Worm (Caenorhabditis elegans) whole organism, young adult: ENCODE data around the gene zig-12.

Experiments used
- B0261.1 ChIP-seq: sonication (generic microtip); optimal IDR thresholded peaks from 2 replicates; lab custom pipeline; 2016; ENCODE audit warnings: mild to moderate bottlenecking, missing genetic modification characterization, moderate library complexity, missing compliant biosample characterization
- B0336.3 ChIP-seq: fragments of 200-800 bp; sonication (Bioruptor generic); IDR thresholded peaks from 2 replicates; pipeline ENCODE4 v1.3.6; 2022; ENCODE audit warnings: missing genetic modification characterization, missing compliant biosample characterization
- C17E4.6 ChIP-seq: fragments of 200-800 bp; sonication (Bioruptor generic); IDR thresholded peaks from 2 replicates; pipeline ENCODE4 v1.3.6; 2022; ENCODE audit warnings: missing genetic modification reagents, missing genetic modification characterization, missing compliant biosample characterization
- F10E7.11 ChIP-seq: sonication (generic microtip); optimal IDR thresholded peaks from 2 replicates; lab custom pipeline; 2017; ENCODE audit warnings: mild to moderate bottlenecking, missing genetic modification characterization, moderate library complexity, missing compliant biosample characterization
- F33H1.4 ChIP-seq: fragments of 200-800 bp; sonication (Bioruptor generic); IDR thresholded peaks from 2 replicates; pipeline ENCODE4 v1.3.6; 2022; ENCODE audit warnings: missing genetic modification reagents, missing genetic modification characterization, missing compliant biosample characterization
- F57C9.4 ChIP-seq: sonication (generic microtip); optimal IDR thresholded peaks from 2 replicates; lab custom pipeline; 2017; ENCODE audit warnings: mild to moderate bottlenecking, missing genetic modification characterization, missing compliant biosample characterization
- K12H6.12 ChIP-seq: fragments of 200-800 bp; sonication (Bioruptor generic); optimal IDR thresholded peaks from 2 replicates; lab custom pipeline; 2018; ENCODE audit warnings: mild to moderate bottlenecking, missing genetic modification characterization, missing compliant biosample characterization
- Y53F4B.3 ChIP-seq: fragments of 200-800 bp; sonication (Bioruptor generic); IDR thresholded peaks from 2 replicates; pipeline ENCODE4 v1.3.6; 2022; ENCODE audit warnings: missing genetic modification reagents, missing genetic modification characterization, missing compliant biosample characterization
- Y56A3A.18 ChIP-seq: fragments of 200-800 bp; sonication (Bioruptor generic); IDR thresholded peaks from 2 replicates; pipeline ENCODE4 v1.3.6; 2022; ENCODE audit warnings: missing genetic modification reagents, missing genetic modification characterization, missing compliant biosample characterization
- Y95B8A.8 ChIP-seq: fragments of 200-800 bp; sonication (Bioruptor generic); IDR thresholded peaks from 2 replicates; pipeline ENCODE4 v1.3.6; 2022; ENCODE audit warnings: missing genetic modification reagents, missing genetic modification characterization, missing compliant biosample characterization
- aptf-3 ChIP-seq: fragments of 200-800 bp; sonication (Bioruptor generic); IDR thresholded peaks from 2 replicates; pipeline ENCODE4 v1.3.6; 2022; ENCODE audit warnings: missing genetic modification characterization, missing compliant biosample characterization
- atf-7 ChIP-seq: sonication (generic microtip); optimal IDR thresholded peaks from 2 replicates; lab custom pipeline; 2017; ENCODE audit warnings: mild to moderate bottlenecking, missing genetic modification characterization, missing compliant biosample characterization
- athp-1 ChIP-seq: sonication (generic microtip); optimal IDR thresholded peaks from 2 replicates; lab custom pipeline; 2017; ENCODE audit warnings: mild to moderate bottlenecking, missing genetic modification characterization, missing compliant biosample characterization
- attf-5 ChIP-seq: fragments of 200-800 bp; sonication (Bioruptor generic); optimal IDR thresholded peaks from 2 replicates; lab custom pipeline; 2018; ENCODE audit warnings: mild to moderate bottlenecking, missing genetic modification characterization, missing compliant biosample characterization
- attf-6 ChIP-seq: fragments of 200-800 bp; sonication (Bioruptor generic); IDR thresholded peaks from 2 replicates; pipeline ENCODE4 v1.3.6; 2022; ENCODE audit warnings: missing genetic modification reagents, missing genetic modification characterization, missing compliant biosample characterization
- cebp-1 ChIP-seq, 2 experiments: fragments of 200-800 bp in 1 of 2; sonication (Bioruptor generic) in 1 of 2; sonication (generic microtip) in 1 of 2; IDR thresholded peaks in 1 of 2; optimal IDR thresholded peaks in 1 of 2; 2 replicates each; pipeline versions ENCODE4 v1.3.6 to Lab custom; 2017 to 2022; ENCODE audit warnings: missing compliant biosample characterization in 2 of 2, missing genetic modification characterization in 2 of 2, mild to moderate bottlenecking in 1 of 2, missing genetic modification reagents in 1 of 2, moderate library complexity in 1 of 2
- dox-1 ChIP-seq: fragments of 200-800 bp; sonication (Bioruptor generic); IDR thresholded peaks from 2 replicates; pipeline ENCODE4 v1.3.6; 2022; ENCODE audit warnings: missing genetic modification reagents, missing genetic modification characterization, missing compliant biosample characterization
- dpff-1 ChIP-seq: sonication (generic microtip); optimal IDR thresholded peaks from 2 replicates; lab custom pipeline; 2017; ENCODE audit warnings: mild to moderate bottlenecking, missing genetic modification characterization, missing compliant biosample characterization
- egl-44 ChIP-seq: fragments of 200-800 bp; sonication (Bioruptor generic); IDR thresholded peaks from 2 replicates; pipeline ENCODE4 v1.3.6; 2022; ENCODE audit warnings: missing genetic modification reagents, missing genetic modification characterization, missing compliant biosample characterization
- egrh-3 ChIP-seq: fragments of 200-800 bp; sonication (Bioruptor generic); IDR thresholded peaks from 2 replicates; pipeline ENCODE4 v1.3.6; 2022; ENCODE audit warnings: missing genetic modification reagents, missing genetic modification characterization, missing compliant biosample characterization
- hmg-1.2 ChIP-seq: fragments of 200-800 bp; sonication (Bioruptor generic); IDR thresholded peaks from 2 replicates; pipeline ENCODE4 v1.3.6; 2022; ENCODE audit warnings: missing genetic modification reagents, missing genetic modification characterization, missing compliant biosample characterization
- hmg-20 ChIP-seq: fragments of 200-800 bp; sonication (Bioruptor generic); IDR thresholded peaks from 2 replicates; pipeline ENCODE4 v1.3.6; 2022; ENCODE audit warnings: missing genetic modification reagents, missing genetic modification characterization, missing compliant biosample characterization
- hrde-1 ChIP-seq: sonication (generic microtip); optimal IDR thresholded peaks from 2 replicates; lab custom pipeline; 2016; ENCODE audit warnings: missing genetic modification characterization, mild to moderate bottlenecking, missing compliant biosample characterization, moderate library complexity, missing genotype, missing genetic modification reagents, borderline replicate concordance
- hsf-1 ChIP-seq: fragments of 200-800 bp; sonication (Bioruptor generic); IDR thresholded peaks from 2 replicates; pipeline ENCODE4 v1.3.6; 2022; ENCODE audit warnings: missing genetic modification reagents, missing genetic modification characterization, missing compliant biosample characterization
- lin-35 ChIP-seq, 3 experiments: fragments of 150-350 bp in 2 of 3; sonication (generic microtip) in 1 of 3; optimal IDR thresholded peaks; 2 replicates each; lab custom pipeline; 2014 to 2018; ENCODE audit warnings: missing biosample characterization in 3 of 3, missing genetic modification characterization in 3 of 3, missing genetic modification reagents in 3 of 3
- lin-40 ChIP-seq: sonication (generic microtip); optimal IDR thresholded peaks from 2 replicates; lab custom pipeline; 2016; ENCODE audit warnings: missing genetic modification characterization, mild to moderate bottlenecking, missing compliant biosample characterization, missing genotype, missing genetic modification reagents
- mcd-1 ChIP-seq: fragments of 200-800 bp; sonication (Bioruptor generic); IDR thresholded peaks from 2 replicates; pipeline ENCODE4 v1.3.6; 2022; ENCODE audit warnings: missing genetic modification reagents, missing genetic modification characterization, missing compliant biosample characterization
- mxl-1 ChIP-seq: sonication (generic microtip); optimal IDR thresholded peaks from 2 replicates; lab custom pipeline; 2016; ENCODE audit warnings: missing genetic modification characterization, missing compliant biosample characterization
- nfya-1 ChIP-seq: sonication (generic microtip); optimal IDR thresholded peaks from 2 replicates; lab custom pipeline; 2017; ENCODE audit warnings: antibody characterized with exemption, missing compliant biosample characterization, missing genetic modification characterization, borderline replicate concordance; ENCODE audit not compliant: insufficient read depth
- nfyb-1 ChIP-seq: fragments of 200-800 bp; sonication (Bioruptor generic); IDR thresholded peaks from 2 replicates; pipeline ENCODE4 v1.3.6; 2022; ENCODE audit warnings: missing genetic modification reagents, missing genetic modification characterization, missing compliant biosample characterization
- nhr-80 ChIP-seq: sonication (generic microtip); optimal IDR thresholded peaks from 2 replicates; lab custom pipeline; 2016; ENCODE audit warnings: missing genetic modification characterization, missing compliant biosample characterization
- pbrm-1 ChIP-seq: fragments of 200-800 bp; sonication (Bioruptor generic); IDR thresholded peaks from 2 replicates; pipeline ENCODE4 v1.3.6; 2022; ENCODE audit warnings: missing genetic modification reagents, missing genetic modification characterization, missing compliant biosample characterization
- snpc-4 ChIP-seq, 5 experiments: fragments of 150-350 bp in 1 of 5; sonication (generic microtip) in 4 of 5; optimal IDR thresholded peaks; 2 replicates each; lab custom pipeline; 2014 to 2018; ENCODE audit warnings: missing genetic modification characterization in 5 of 5, missing biosample characterization in 3 of 5, antibody characterized with exemption in 2 of 5, mild to moderate bottlenecking in 2 of 5, missing compliant biosample characterization in 2 of 5, missing genotype in 2 of 5, moderate library complexity in 2 of 5, missing genetic modification reagents in 1 of 5
- somi-1 ChIP-seq: fragments of 200-800 bp; sonication (Bioruptor generic); optimal IDR thresholded peaks from 2 replicates; lab custom pipeline; 2018; ENCODE audit warnings: mild to moderate bottlenecking, missing genetic modification characterization, missing compliant biosample characterization
- tbp1 ChIP-seq: fragments of 200-800 bp; sonication (Bioruptor generic); optimal IDR thresholded peaks from 2 replicates; lab custom pipeline; 2018; ENCODE audit warnings: mild to moderate bottlenecking, missing genetic modification characterization, missing compliant biosample characterization
- tbx-9 ChIP-seq: sonication (generic microtip); optimal IDR thresholded peaks from 2 replicates; lab custom pipeline; 2016; ENCODE audit warnings: borderline replicate concordance, missing genetic modification characterization, inconsistent platforms, missing compliant biosample characterization
- tlf-1 ChIP-seq: fragments of 200-800 bp; sonication (Bioruptor generic); optimal IDR thresholded peaks from 2 replicates; lab custom pipeline; 2018; ENCODE audit warnings: mild to moderate bottlenecking, missing genetic modification characterization, missing compliant biosample characterization
- unc-62 ChIP-seq: fragments of 150-350 bp; optimal IDR thresholded peaks from 2 replicates; lab custom pipeline; 2014; ENCODE audit warnings: missing biosample characterization, missing genetic modification reagents, missing genetic modification characterization
- zfh-2 ChIP-seq: fragments of 200-800 bp; sonication (Bioruptor generic); conservative IDR thresholded peaks from 2 replicates; pipeline ENCODE4 v1.3.6; 2022; ENCODE audit warnings: missing genetic modification reagents, missing genetic modification characterization, missing compliant biosample characterization
- ztf-25 ChIP-seq: fragments of 200-800 bp; sonication (Bioruptor generic); IDR thresholded peaks from 2 replicates; pipeline ENCODE4 v1.3.6; 2022; ENCODE audit warnings: missing genetic modification reagents, missing genetic modification characterization, missing compliant biosample characterization

Gene zig-12

DNA sequence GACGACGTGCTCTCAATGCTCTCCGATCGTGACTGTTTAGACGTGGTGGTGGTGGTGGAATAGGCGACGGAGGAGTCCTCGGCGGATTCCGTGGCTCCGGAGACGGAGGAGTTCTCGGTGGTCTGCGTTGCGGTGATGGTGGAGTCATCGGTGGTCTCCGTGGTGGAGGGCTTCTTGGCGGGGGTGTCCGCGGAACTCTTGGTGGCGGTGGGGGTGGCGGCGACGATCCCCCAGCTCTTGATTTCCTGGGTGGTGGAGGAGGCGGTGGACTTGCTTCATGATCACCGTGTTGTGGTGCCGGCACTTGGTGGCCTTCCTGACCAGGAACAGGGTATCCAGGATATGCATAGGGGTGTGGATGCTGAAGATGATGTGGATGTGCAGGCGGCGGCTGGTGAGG lies 41.8 kb downstream of the zig-12 start:
- TF ChIP-seq egrh-3 = peak; percentile 95
- TF ChIP-seq Y95B8A.8 = no peak
- peak; percentile 95 for TF ChIP-seq zfh-2 (GFP tag; lab: Robert Waterston, UW)
- no peak for TF ChIP-seq ztf-25 (GFP tag; lab: Robert Waterston, UW)
- TF ChIP-seq dpff-1 (tag; lab: Kevin White, UChicago) = no peak
- 0 out of 2 replicates have a peak, but pooled peaks have one; percentile 16 for TF ChIP-seq hmg-1.2 (GFP tag; lab: Robert Waterston, UW)
- TF ChIP-seq nfya-1 (tag; lab: Kevin White, UChicago) = no peak
- TF ChIP-seq B0261.1 (tag; lab: Kevin White, UChicago) = no peak

DNA sequence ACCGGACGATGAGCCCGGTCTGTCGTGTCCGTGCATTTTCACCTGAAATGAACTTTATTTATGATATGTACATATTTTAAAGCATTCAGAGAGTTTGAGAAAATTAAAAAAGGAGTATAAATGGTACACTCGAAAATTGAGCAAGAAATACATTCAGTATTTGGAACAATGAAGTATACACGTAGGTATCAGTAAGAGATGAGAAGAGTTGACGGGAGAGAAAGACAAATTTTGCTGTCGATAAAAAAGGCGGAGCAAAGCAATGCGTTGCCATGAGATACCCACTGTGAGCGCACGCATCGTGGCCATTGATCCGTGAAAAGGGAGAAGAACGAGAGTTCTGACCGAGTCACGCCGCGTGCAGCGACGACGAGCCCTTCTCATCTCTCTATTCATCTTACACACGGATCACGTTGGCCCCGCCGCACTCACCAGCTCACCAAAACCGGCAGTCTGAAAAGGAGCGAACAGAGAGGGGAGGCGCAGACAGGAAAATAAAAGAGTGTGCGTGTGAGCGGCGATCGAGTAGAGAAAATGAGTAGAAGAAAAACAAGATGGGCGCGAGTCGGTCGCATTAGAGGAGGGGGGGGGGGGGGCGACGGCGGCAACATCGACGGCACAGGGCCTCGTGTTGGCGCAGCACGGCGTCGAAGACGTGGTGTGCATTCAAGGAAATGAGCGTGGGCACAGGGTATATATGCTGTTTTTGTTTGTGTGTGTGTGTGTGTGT lies 42.5 kb downstream of the zig-12 start, which contains the start of gene R04E5.8:
Gene R04E5.8 (minus strand): TSS at position 51 of the 730 bp plus-strand sequence.
- TF ChIP-seq egl-44 (GFP tag; lab: Robert Waterston, UW) (no peak), somi-1 (GFP tag; lab: Kevin White, UChicago) (no peak), hmg-1.2 (GFP tag; lab: Robert Waterston, UW) (peak; percentile 69), Y56A3A.18 (GFP tag; lab: Robert Waterston, UW) (no peak), dox-1 (GFP tag; lab: Robert Waterston, UW) (peak; percentile 71), zfh-2 (GFP tag; lab: Robert Waterston, UW) (peak; percentile 97), lin-40 (tag; lab: Kevin White, UChicago) (peak; percentile 46), C17E4.6 (no peak), egrh-3 (peak; percentile 90), F33H1.4 (no peak), F10E7.11 (no peak), nfyb-1 (GFP tag; lab: Robert Waterston, UW) (0 out of 2 replicates have a peak, but pooled peaks have one; percentile 25), hsf-1 (GFP tag; lab: Robert Waterston, UW) (no peak), aptf-3 (GFP tag; lab: Robert Waterston, UW) (no peak), pbrm-1 (GFP tag; lab: Robert Waterston, UW) (no peak), Y53F4B.3 (GFP tag; lab: Robert Waterston, UW) (no peak), B0336.3 (GFP tag; lab: Robert Waterston, UW) (peak; percentile 56), nhr-80 (tag; lab: Kevin White, UChicago) (peak; percentile 30), hrde-1 (tag; lab: Kevin White, UChicago) (no peak), attf-5 (peak; percentile 68), tlf-1 (no peak), unc-62 (no peak), mxl-1 (tag; lab: Kevin White, UChicago) (no peak), lin-35 (GFP tag; optimal IDR thresholded peaks at IDR 0.05; lab: Kevin White, UChicago) (peak in 1 of 3 experiments; percentile 21), F57C9.4 (tag; lab: Kevin White, UChicago) (no peak), cebp-1 (GFP tag; IDR thresholded peaks at IDR 0.05; lab: Robert Waterston, UW) (no peak), cebp-1 (tag; optimal IDR thresholded peaks at IDR 0.05; lab: Kevin White, UChicago) (peak; percentile 63), attf-6 (no peak), snpc-4 (GFP tag; optimal IDR thresholded peaks at IDR 0.05; lab: Kevin White, UChicago) (no peak), snpc-4 (tag; optimal IDR thresholded peaks at IDR 0.05; lab: Kevin White, UChicago) (peak in 1 of 4 experiments; percentile 32), athp-1 (tag; lab: Kevin White, UChicago) (peak; percentile 20), hmg-20 (GFP tag; lab: Robert Waterston, UW) (peak; percentile 9; the same call in 1 of the 2 replicates), atf-7 (tag; lab: Kevin White, UChicago) (peak; percentile 42), tbx-9 (tag; lab: Kevin White, UChicago) (no peak), mcd-1 (GFP tag; lab: Robert Waterston, UW) (peak; percentile 33; the same call in 1 of the 2 replicates), tbp1 (GFP tag; lab: Kevin White, UChicago) (peak; percentile 20), K12H6.12 (peak; percentile 76)
